Fruit fly (Drosophila melanogaster): Measurements from ENCODE around the gene CG5326.

DNA sequence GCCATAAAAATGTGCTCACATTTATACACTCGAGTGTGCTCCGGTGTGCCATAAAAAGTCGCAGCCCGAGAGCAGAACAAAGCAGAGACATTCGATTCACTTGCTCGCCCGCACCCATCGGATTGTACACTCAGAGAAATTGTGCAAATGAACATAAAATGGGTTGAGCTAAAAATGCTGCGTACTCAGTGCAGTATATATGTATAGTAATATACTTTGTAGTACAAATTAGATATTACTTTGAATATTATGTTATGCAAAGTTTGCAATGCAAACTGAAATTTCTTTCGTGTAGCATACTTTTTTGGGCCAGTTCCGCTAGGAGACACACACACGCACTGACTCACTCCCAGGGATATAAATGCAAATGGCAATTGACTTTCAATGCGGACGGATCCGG lies 36.1 kb downstream of the CG5326 start:
- TF ChIP-seq fd96Ca (GFP tag; IDR thresholded peaks at IDR 0.05): no peak
- TF ChIP-seq rn (GFP tag; IDR thresholded peaks at IDR 0.05): no peak
- no peak for TF ChIP-seq Snoo (tag; optimal IDR thresholded peaks at IDR 0.05)
- no peak for TF ChIP-seq Pif1B (GFP tag; optimal IDR thresholded peaks at IDR 0.05)
- TF ChIP-seq Pif1A (GFP tag; optimal IDR thresholded peaks at IDR 0.05): no peak
